Fruit fly (Drosophila melanogaster): ENCODE data around the gene ClC-a.

Gene ClC-a

dm6 chr3R:11780181-11780688 is 32.8 kb downstream of the ClC-a start (continued):
- TF ChIP-seq Ets96B (tag; optimal IDR thresholded peaks at IDR 0.05) (peak; percentile 99), CG31627 (GFP tag; optimal IDR thresholded peaks at IDR 0.05) (peak; percentile 89), Sox14 (GFP tag; optimal IDR thresholded peaks at IDR 0.05) (peak; percentile 89), CG6854 (GFP tag; optimal IDR thresholded peaks at IDR 0.05) (peak; percentile 79), CG32006 (GFP tag; optimal IDR thresholded peaks at IDR 0.05) (peak; percentile 99), CG6276 (GFP tag; optimal IDR thresholded peaks at IDR 0.05) (peak; percentile 96), CG4318 (GFP tag; optimal IDR thresholded peaks at IDR 0.05) (peak; percentile 98), CG9139 (GFP tag; optimal IDR thresholded peaks at IDR 0.05) (peak; percentile 92), dac (GFP tag; optimal IDR thresholded peaks at IDR 0.05) (peak; percentile 87), Met (GFP tag; optimal IDR thresholded peaks at IDR 0.05) (peak; percentile 93), Eip78C (GFP tag) (peak; percentile 99), CG11294 (GFP tag; IDR thresholded peaks at IDR 0.05) (peak; percentile 92), Hr39 (GFP tag; optimal IDR thresholded peaks at IDR 0.05) (peak; percentile 87), Ets21C (GFP tag; optimal IDR thresholded peaks at IDR 0.05) (peak; percentile 80), CG11762 (GFP tag; optimal IDR thresholded peaks at IDR 0.05; ENCODE audit: insufficient read depth) (peak; percentile 95), fd59A (GFP tag; optimal IDR thresholded peaks at IDR 0.05) (peak; percentile 98), pdm3 (GFP tag; optimal IDR thresholded peaks at IDR 0.05) (peak; percentile 93), cyc (GFP tag; optimal IDR thresholded peaks at IDR 0.05) (peak; percentile 93)

- TF ChIP-seq CG31627 (GFP tag; optimal IDR thresholded peaks at IDR 0.05) (peak; percentile 91), CG8119 (GFP tag; IDR thresholded peaks at IDR 0.05) (peak; percentile 84), Sox102F (GFP tag; optimal IDR thresholded peaks at IDR 0.05) (peak; percentile 93), Met (GFP tag; optimal IDR thresholded peaks at IDR 0.05) (peak; percentile 96), CG11902 (GFP tag; optimal IDR thresholded peaks at IDR 0.05) (peak; percentile 89), acj6 (GFP tag; optimal IDR thresholded peaks at IDR 0.05) (peak; percentile 95), Ets21C (GFP tag; optimal IDR thresholded peaks at IDR 0.05) (peak; percentile 90), CG6276 (GFP tag; optimal IDR thresholded peaks at IDR 0.05) (peak; percentile 76), OdsH (GFP tag; optimal IDR thresholded peaks at IDR 0.05) (peak; percentile 94), fd85E (GFP tag; optimal IDR thresholded peaks at IDR 0.05) (peak; percentile 67), fd59A (GFP tag; optimal IDR thresholded peaks at IDR 0.05) (peak; percentile 92), CG10631 (GFP tag; optimal IDR thresholded peaks at IDR 0.05) (peak; percentile 91), pdm3 (GFP tag; optimal IDR thresholded peaks at IDR 0.05) (peak; percentile 94), eg (GFP tag; IDR thresholded peaks at IDR 0.05) (peak; percentile 73; the same call in 2 of the 3 replicates), dsx (GFP tag; optimal IDR thresholded peaks at IDR 0.05; ENCODE audit: poor library complexity, severe bottlenecking) (peak; percentile 92), lz (GFP tag; optimal IDR thresholded peaks at IDR 0.05) (peak; percentile 94), CG10669 (GFP tag; optimal IDR thresholded peaks at IDR 0.05) (peak; percentile 90), CG8632 (GFP tag; optimal IDR thresholded peaks at IDR 0.05) (peak; percentile 88), fkh (GFP tag; optimal IDR thresholded peaks at IDR 0.05) (peak; percentile 58), Sox14 (GFP tag; optimal IDR thresholded peaks at IDR 0.05) (peak; percentile 94), Blimp-1 (GFP tag; optimal IDR thresholded peaks at IDR 0.05) (peak; percentile 93), CG11762 (GFP tag; optimal IDR thresholded peaks at IDR 0.05; ENCODE audit: insufficient read depth) (peak; percentile 89), CG1621 (tag; optimal IDR thresholded peaks at IDR 0.05) (peak; percentile 81), svp (GFP tag) (peak; percentile 97), CG6808 (GFP tag; optimal IDR thresholded peaks at IDR 0.05) (peak; percentile 89), Eip78C (GFP tag) (peak; percentile 99), CG3919 (GFP tag; optimal IDR thresholded peaks at IDR 0.05) (peak; percentile 92), Lpt (GFP tag; optimal IDR thresholded peaks at IDR 0.05) (peak; percentile 63), cyc (GFP tag; optimal IDR thresholded peaks at IDR 0.05) (peak; percentile 91), Smox (GFP tag; optimal IDR thresholded peaks at IDR 0.05) (peak; percentile 94), CG6854 (GFP tag; optimal IDR thresholded peaks at IDR 0.05) (peak; percentile 60), CG9139 (GFP tag; optimal IDR thresholded peaks at IDR 0.05) (peak; percentile 78), vri (GFP tag; optimal IDR thresholded peaks at IDR 0.05) (peak; percentile 85), net (GFP tag; optimal IDR thresholded peaks at IDR 0.05) (peak; percentile 85), CG6792 (GFP tag; optimal IDR thresholded peaks at IDR 0.05) (peak; percentile 87), achi (GFP tag; optimal IDR thresholded peaks at IDR 0.05) (peak; percentile 92), CG7368 (GFP tag; optimal IDR thresholded peaks at IDR 0.05) (peak; percentile 81), Hr4 (GFP tag; optimal IDR thresholded peaks at IDR 0.05) (peak; percentile 88), Eip75B (GFP tag; optimal IDR thresholded peaks at IDR 0.05) (peak; percentile 91), spab (GFP tag; optimal IDR thresholded peaks at IDR 0.05) (peak; percentile 88)
Measured at dm6 chr3R:11779357-11780018, 33.5 kb downstream of the ClC-a start.
